Fruit fly (Drosophila melanogaster) whole organism, adult: ENCODE data around the gene CG11927.

Experiments
- CG11617 ChIP-seq: fragments of 200-800 bp; sonication (Bioruptor generic); optimal IDR thresholded peaks from 2 replicates; lab custom pipeline; 2017; ENCODE audit warnings: mild to moderate bottlenecking, missing biosample characterization, missing genetic modification reagents, missing genetic modification characterization
- CG12768 ChIP-seq: fragments of 200-800 bp; sonication (Bioruptor generic); optimal IDR thresholded peaks from 2 replicates; lab custom pipeline; 2017; ENCODE audit warnings: missing biosample characterization, missing genetic modification characterization, mild to moderate bottlenecking, moderate library complexity, missing genetic modification reagents
- CG14711 ChIP-seq: fragments of 200-800 bp; sonication (Bioruptor generic); optimal IDR thresholded peaks from 2 replicates; lab custom pipeline; 2018; ENCODE audit warnings: missing biosample characterization, mild to moderate bottlenecking, missing genetic modification characterization, moderate library complexity
- CG1620 ChIP-seq: fragments of 200-800 bp; sonication (Bioruptor generic); optimal IDR thresholded peaks from 2 replicates; lab custom pipeline; 2016; ENCODE audit warnings: missing biosample characterization, missing genetic modification characterization
- CG33017 ChIP-seq: fragments of 200-800 bp; sonication (Bioruptor generic); optimal IDR thresholded peaks from 2 replicates; lab custom pipeline; 2018; ENCODE audit warnings: missing biosample characterization, mild to moderate bottlenecking, missing genetic modification characterization, moderate library complexity
- CG5204 ChIP-seq: fragments of 200-800 bp; sonication (Bioruptor generic); optimal IDR thresholded peaks from 2 replicates; lab custom pipeline; 2016; ENCODE audit warnings: missing biosample characterization, missing genetic modification characterization
- CG7045 ChIP-seq: fragments of 200-800 bp; sonication (Bioruptor generic); optimal IDR thresholded peaks from 2 replicates; lab custom pipeline; 2017; ENCODE audit warnings: missing biosample characterization, mild to moderate bottlenecking, missing genetic modification characterization
- CG7101 ChIP-seq: fragments of 200-800 bp; sonication (Bioruptor generic); optimal IDR thresholded peaks from 2 replicates; lab custom pipeline; 2018; ENCODE audit warnings: missing biosample characterization, mild to moderate bottlenecking, missing genetic modification characterization, moderate library complexity
- Crg-1 ChIP-seq: fragments of 200-800 bp; sonication (Bioruptor generic); optimal IDR thresholded peaks from 2 replicates; lab custom pipeline; 2016; ENCODE audit warnings: missing biosample characterization, missing genetic modification characterization
- Hr96 ChIP-seq: fragments of 200-800 bp; sonication (Bioruptor generic); optimal IDR thresholded peaks from 2 replicates; lab custom pipeline; 2016; ENCODE audit warnings: missing biosample characterization, missing genetic modification characterization
- Mnt ChIP-seq: fragments of 200-800 bp; sonication (Bioruptor generic); optimal IDR thresholded peaks from 2 replicates; lab custom pipeline; 2016; ENCODE audit warnings: missing biosample characterization, mild to moderate bottlenecking, missing genetic modification characterization
- bab1 ChIP-seq: fragments of 200-800 bp; sonication (Bioruptor generic); optimal IDR thresholded peaks from 3 replicates; lab custom pipeline; 2019; ENCODE audit warnings: missing biosample characterization, mild to moderate bottlenecking, missing genetic modification characterization, moderate library complexity
- cic ChIP-seq: fragments of 200-800 bp; sonication (Bioruptor generic); optimal IDR thresholded peaks from 2 replicates; lab custom pipeline; 2017; ENCODE audit warnings: missing biosample characterization, mild to moderate bottlenecking, missing genetic modification characterization, moderate library complexity
- cnc ChIP-seq, 2 experiments: fragments of >200 bp; optimal IDR thresholded peaks; 2 replicates each; lab custom pipeline; 2017
- kay ChIP-seq: fragments of 200-800 bp; sonication (Bioruptor generic); peaks from one replicate; lab custom pipeline; 2016; ENCODE audit warnings: missing biosample characterization, missing genetic modification characterization, borderline replicate concordance
- ovo ChIP-seq: fragments of 200-800 bp; sonication (Bioruptor generic); optimal IDR thresholded peaks from 2 replicates; lab custom pipeline; 2016; ENCODE audit warnings: missing biosample characterization, missing genetic modification characterization
- pad ChIP-seq: fragments of 200-800 bp; sonication (Bioruptor generic); optimal IDR thresholded peaks from 3 replicates; lab custom pipeline; 2017; ENCODE audit warnings: missing biosample characterization, missing genetic modification characterization, mild to moderate bottlenecking, moderate library complexity, missing genetic modification reagents
- tj ChIP-seq: fragments of 200-800 bp; sonication (Bioruptor generic); optimal IDR thresholded peaks from 3 replicates; lab custom pipeline; 2017; ENCODE audit warnings: missing biosample characterization, mild to moderate bottlenecking, missing genetic modification characterization, moderate library complexity
- toe ChIP-seq: fragments of 200-800 bp; sonication (Bioruptor generic); optimal IDR thresholded peaks from 2 replicates; lab custom pipeline; 2016; ENCODE audit warnings: missing biosample characterization, missing genetic modification characterization

CG11927 gene

DNA sequence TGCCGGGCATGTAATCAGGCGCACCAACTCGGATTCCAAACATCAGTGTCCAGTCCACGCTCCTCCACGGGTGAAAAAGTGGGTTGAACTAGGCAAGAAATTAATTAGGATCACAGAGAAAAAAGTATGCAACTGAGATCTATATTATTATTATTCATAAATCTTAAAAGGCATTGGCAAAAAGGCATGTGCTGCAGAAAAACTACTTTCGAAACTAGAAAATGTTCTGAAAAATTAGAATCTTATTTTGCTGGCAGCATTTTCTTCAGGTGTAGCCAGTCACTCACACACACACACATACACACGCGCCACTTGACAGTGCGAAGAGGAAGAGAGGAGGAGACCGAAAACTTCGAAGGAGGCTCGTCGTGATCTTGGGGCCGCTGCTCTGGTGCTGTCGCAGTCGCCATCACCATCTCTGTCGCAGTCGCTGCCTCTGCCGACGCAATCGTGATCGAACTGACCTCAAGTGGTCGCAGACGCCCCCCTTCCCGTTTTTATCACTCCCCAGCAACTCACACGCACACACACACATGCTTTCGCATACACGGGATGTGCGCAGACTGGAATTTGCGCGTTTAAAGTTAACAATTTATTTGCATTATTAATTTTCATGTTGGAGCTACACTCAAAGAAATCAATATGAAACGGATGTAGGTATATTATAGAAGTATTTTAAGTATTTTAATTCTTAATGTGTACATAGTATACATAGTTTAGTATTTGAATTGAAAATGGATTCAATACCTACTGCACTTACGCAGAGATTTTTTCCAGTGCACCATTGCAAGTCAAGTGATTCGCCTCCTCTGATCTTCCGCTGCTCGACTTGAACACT is 40.0 kb downstream of the CG11927 start:
- TF ChIP-seq CG7045 (GFP tag; lab: Kevin White, UChicago) (peak; percentile 6), CG12768 (GFP tag; lab: Kevin White, UChicago) (peak; percentile 5), bab1 (GFP tag; lab: Kevin White, UChicago) (peak; percentile 4), CG14711 (tag; lab: Kevin White, UChicago) (peak; percentile 48), CG5204 (GFP tag; lab: Kevin White, UChicago) (no peak), CG7101 (peak; percentile 19), kay (no peak), CG33017 (peak; percentile 42)

dm6 chr2L:4888541-4888940 is 41.0 kb downstream of the CG11927 start:
- TF ChIP-seq cic (GFP tag; lab: Kevin White, UChicago) (no peak), cnc (optimal IDR thresholded peaks at IDR 0.05; lab: Kevin White, UChicago) (no peak), kay (no peak), CG14711 (tag; lab: Kevin White, UChicago) (no peak), Hr96 (no peak), toe (GFP tag; lab: Kevin White, UChicago) (no peak), CG11617 (GFP tag; lab: Kevin White, UChicago) (no peak), ovo (no peak), CG7101 (no peak), CG1620 (GFP tag; lab: Kevin White, UChicago) (no peak)

DNA sequence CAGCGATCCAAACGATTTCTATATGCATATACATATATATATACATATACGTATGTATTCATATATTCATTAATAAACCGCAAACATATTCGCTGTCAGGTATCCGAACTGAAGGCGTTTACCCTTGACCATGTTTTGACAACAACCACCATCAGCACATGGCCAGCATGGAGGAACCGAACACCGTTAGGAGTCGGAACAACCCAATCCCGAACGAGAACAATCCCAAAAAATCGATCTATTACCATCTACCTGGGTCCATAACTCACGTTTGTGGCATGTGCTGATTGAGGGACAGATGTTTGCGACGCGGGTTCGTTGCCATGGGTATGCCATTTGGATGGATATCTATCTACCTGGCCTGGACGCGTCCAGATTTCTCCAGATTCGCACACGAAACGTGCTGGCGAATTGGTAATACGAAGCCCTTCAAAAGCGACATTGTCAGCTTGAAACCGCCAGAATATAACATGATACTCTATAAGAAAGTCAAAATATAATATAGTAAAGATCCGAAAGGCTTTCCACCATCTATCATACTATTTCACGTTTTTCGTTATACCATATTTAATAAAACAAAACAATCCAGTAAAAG is 42.0 kb downstream of the CG11927 start, which contains the start of gene CG15625:
TSS of gene CG15625 (plus strand) at position 545 of the 595 bp plus-strand sequence.
- TF ChIP-seq tj (GFP tag; lab: Kevin White, UChicago): peak; percentile 28
- TF ChIP-seq CG7101: no peak

DNA sequence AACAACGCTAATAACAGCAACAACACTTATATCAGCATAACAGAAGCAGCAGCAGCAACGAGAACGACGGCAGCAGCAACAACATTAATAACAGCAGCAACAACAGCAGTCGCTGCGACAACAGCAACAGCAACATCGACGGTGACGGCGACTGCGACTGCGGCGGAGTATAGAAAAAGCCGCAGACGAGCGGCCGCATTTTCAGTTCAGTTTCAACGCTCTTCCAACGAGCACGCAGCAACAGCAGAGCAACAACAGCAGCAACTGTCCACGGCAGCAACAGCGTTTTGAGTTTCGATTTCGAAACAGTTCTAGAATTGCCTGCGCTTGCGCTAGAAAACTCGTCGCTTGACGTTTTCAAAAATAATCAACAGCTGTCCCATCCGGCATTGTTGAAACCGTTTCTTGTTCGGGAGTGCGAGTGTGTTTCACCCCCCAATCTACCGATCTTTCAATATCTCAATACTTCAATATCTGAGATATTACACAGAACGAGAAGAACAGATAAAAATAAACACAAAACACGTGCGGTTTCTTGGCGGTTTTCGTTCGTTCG is 44.4 kb downstream of the CG11927 start, which contains the start of gene CG3036:
TSS of gene CG3036 (plus strand) at position 199 of the 556 bp plus-strand sequence.
- no peak for TF ChIP-seq CG7045 (GFP tag; lab: Kevin White, UChicago)
- TF ChIP-seq Hr96: peak; percentile 3
- TF ChIP-seq CG7101: peak; percentile 26
- no peak for TF ChIP-seq pad
- peak; percentile 17 for TF ChIP-seq bab1 (GFP tag; lab: Kevin White, UChicago)
- no peak for TF ChIP-seq CG14711 (tag; lab: Kevin White, UChicago)
- TF ChIP-seq Mnt (GFP tag; lab: Kevin White, UChicago): peak; percentile 63
- peak; percentile 15 for TF ChIP-seq CG33017
- TF ChIP-seq CG1620 (GFP tag; lab: Kevin White, UChicago): no peak
- peak; percentile 66 for TF ChIP-seq cic (GFP tag; lab: Kevin White, UChicago)
- peak; percentile 25 for TF ChIP-seq Crg-1 (GFP tag; lab: Kevin White, UChicago)
- no peak for TF ChIP-seq CG11617 (GFP tag; lab: Kevin White, UChicago)

DNA sequence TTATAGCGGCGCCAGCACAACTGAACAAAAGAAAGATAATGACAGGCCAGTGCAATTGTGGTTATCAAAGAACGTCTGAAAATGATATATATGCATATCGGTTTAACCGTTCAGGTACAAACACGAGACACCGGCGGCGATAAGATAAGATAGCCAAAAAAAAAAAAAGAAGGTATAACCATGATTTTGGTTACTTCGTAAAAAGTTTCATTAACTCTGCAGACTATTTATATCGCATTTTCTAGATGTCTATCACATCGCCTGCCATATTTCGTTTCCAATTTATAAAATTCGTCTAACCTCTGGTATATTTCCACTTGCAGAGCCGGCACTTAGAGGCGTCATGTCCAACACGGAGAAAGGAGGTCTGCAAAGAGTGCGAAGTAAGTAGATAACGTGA is 46.0 kb downstream of the CG11927 start:
- no peak for TF ChIP-seq Crg-1 (GFP tag; lab: Kevin White, UChicago)
- TF ChIP-seq CG7045 (GFP tag; lab: Kevin White, UChicago): no peak
- TF ChIP-seq CG14711 (tag; lab: Kevin White, UChicago): no peak
- TF ChIP-seq tj (GFP tag; lab: Kevin White, UChicago): no peak
- no peak for TF ChIP-seq Mnt (GFP tag; lab: Kevin White, UChicago)
- TF ChIP-seq CG5204 (GFP tag; lab: Kevin White, UChicago): no peak
- no peak for TF ChIP-seq cic (GFP tag; lab: Kevin White, UChicago)
- TF ChIP-seq toe (GFP tag; lab: Kevin White, UChicago): no peak
- TF ChIP-seq CG33017: no peak
- no peak for TF ChIP-seq kay
- no peak for TF ChIP-seq CG11617 (GFP tag; lab: Kevin White, UChicago)
- no peak for TF ChIP-seq CG12768 (GFP tag; lab: Kevin White, UChicago)
- TF ChIP-seq ovo: no peak
- no peak for TF ChIP-seq Hr96
- TF ChIP-seq pad: no peak
- TF ChIP-seq CG1620 (GFP tag; lab: Kevin White, UChicago): no peak
- TF ChIP-seq cnc (optimal IDR thresholded peaks at IDR 0.05; lab: Kevin White, UChicago): no peak
- TF ChIP-seq CG7101: no peak
- no peak for TF ChIP-seq bab1 (GFP tag; lab: Kevin White, UChicago)

DNA sequence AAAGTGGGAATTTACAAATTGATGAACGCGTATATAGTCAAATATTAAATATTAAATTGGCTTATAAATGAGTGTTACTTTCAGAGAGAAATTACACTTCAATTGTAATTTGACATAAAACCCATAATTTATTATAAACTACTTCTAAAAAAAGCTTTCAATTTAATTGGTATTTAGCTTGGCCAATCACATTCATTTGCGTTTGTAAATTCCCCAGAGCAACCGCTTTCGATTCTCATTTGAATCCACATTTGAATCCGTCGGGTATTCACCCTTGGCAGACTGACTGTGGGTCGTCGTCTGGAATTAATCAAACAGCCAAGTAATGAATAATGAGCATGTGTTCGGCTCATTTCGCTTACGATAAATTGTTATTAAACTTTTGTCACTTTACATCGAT is 48.3 kb downstream of the CG11927 start:
- TF ChIP-seq cnc (optimal IDR thresholded peaks at IDR 0.05; lab: Kevin White, UChicago) (no peak), kay (peak; percentile 83)
